Worm (Caenorhabditis elegans) whole organism, L4 larva: ENCODE results near the gene tlp-1.

Source experiments
- daf-19 ChIP-seq: fragments of 200-800 bp; sonication (Bioruptor generic); conservative IDR thresholded peaks from 2 replicates; pipeline ENCODE4 v1.3.6; 2022; ENCODE audit warnings: missing genetic modification characterization, missing compliant biosample characterization
- hlh-11 ChIP-seq: fragments of 200-800 bp; sonication (Bioruptor generic); optimal IDR thresholded peaks from 2 replicates; lab custom pipeline; 2018; ENCODE audit warnings: mild to moderate bottlenecking, missing genetic modification characterization, missing compliant biosample characterization
- lin-13 ChIP-seq: fragments of 150-350 bp; optimal IDR thresholded peaks from 2 replicates; lab custom pipeline; 2014; ENCODE audit warnings: missing biosample characterization, missing genetic modification reagents, missing genetic modification characterization
- lin-39 ChIP-seq: fragments of 150-350 bp; optimal IDR thresholded peaks from 2 replicates; lab custom pipeline; 2014; ENCODE audit warnings: missing biosample characterization, missing genetic modification reagents, missing genetic modification characterization
- mdt-29 ChIP-seq: fragments of 200-800 bp; sonication (Bioruptor generic); IDR thresholded peaks from 2 replicates; pipeline ENCODE4 v1.3.6; 2022; ENCODE audit warnings: missing genetic modification reagents, missing genetic modification characterization, missing compliant biosample characterization
- nhr-77 ChIP-seq: fragments of 150-350 bp; optimal IDR thresholded peaks from 2 replicates; lab custom pipeline; 2014; ENCODE audit warnings: missing biosample characterization, missing genetic modification characterization
- spr-3 ChIP-seq: fragments of 200-800 bp; sonication (Bioruptor generic); optimal IDR thresholded peaks from 2 replicates; lab custom pipeline; 2018; ENCODE audit warnings: mild to moderate bottlenecking, missing genetic modification characterization, missing compliant biosample characterization
- unc-39 ChIP-seq: sonication (generic microtip); optimal IDR thresholded peaks from 2 replicates; lab custom pipeline; 2017; ENCODE audit warnings: missing biosample characterization, missing genetic modification characterization
- unc-62 ChIP-seq, 3 experiments: fragments of 150-350 bp in 1 of 3; sonication (generic microtip); optimal IDR thresholded peaks in 2 of 3; peaks in 1 of 3; 1 replicate in 1 of 3; 2 replicates in 2 of 3; lab custom pipeline; 2014 to 2017; ENCODE audit warnings: missing biosample characterization in 3 of 3, missing genetic modification characterization in 3 of 3, missing genetic modification reagents in 3 of 3, missing genotype in 1 of 3
- ztf-11 ChIP-seq: fragments of 150-350 bp; optimal IDR thresholded peaks from 2 replicates; lab custom pipeline; 2014; ENCODE audit warnings: missing biosample characterization, missing genetic modification characterization

DNA sequence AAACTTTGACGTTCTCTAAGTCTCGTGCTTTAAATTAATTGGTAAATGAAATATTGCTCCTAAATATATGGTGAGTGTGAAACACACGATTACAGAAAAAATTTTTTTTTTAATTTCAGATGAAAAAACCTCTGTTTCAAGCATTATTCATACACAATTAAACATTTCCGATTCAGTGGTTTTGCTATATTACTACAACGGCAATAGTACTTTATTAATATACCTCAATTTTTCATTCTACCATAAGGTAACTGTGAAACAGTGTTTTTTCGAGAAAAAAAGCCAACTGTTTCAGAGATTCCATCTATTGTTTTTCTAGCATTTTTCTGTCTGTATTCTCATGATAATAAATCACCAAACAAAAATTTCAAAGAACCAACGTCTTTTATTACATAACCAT, 3.0 kb downstream of the tlp-1 start:
- TF ChIP-seq spr-3 (GFP tag; lab: Kevin White, UChicago): no peak
- no peak for TF ChIP-seq daf-19 (GFP tag; lab: Robert Waterston, UW)
- no peak for TF ChIP-seq lin-13 (GFP tag; lab: Kevin White, UChicago)
- TF ChIP-seq hlh-11 (tag; lab: Kevin White, UChicago): no peak
- no peak for TF ChIP-seq nhr-77
- TF ChIP-seq unc-39 (tag; lab: Kevin White, UChicago): no peak
- TF ChIP-seq unc-62 (GFP tag; optimal IDR thresholded peaks at IDR 0.05 in 1 of 2; lab: Kevin White, UChicago): no peak
- TF ChIP-seq unc-62 (tag; optimal IDR thresholded peaks at IDR 0.05; lab: Kevin White, UChicago): no peak
- TF ChIP-seq mdt-29 (GFP tag; lab: Robert Waterston, UW): no peak
- no peak for TF ChIP-seq ztf-11 (tag; lab: Kevin White, UChicago)
- no peak for TF ChIP-seq lin-39 (tag; lab: Kevin White, UChicago)
